Worm (Caenorhabditis elegans) whole organism, mixed stage, embryonic: Measurements from ENCODE around the gene dpf-4.
A peak's percentile ranks its signal among the peaks of the same experiment; 100 is the strongest.

Experiments
- M03D4.4 ChIP-seq: sonication (generic microtip); optimal IDR thresholded peaks from 2 replicates; lab custom pipeline; 2017; ENCODE audit warnings: mild to moderate bottlenecking, missing genetic modification characterization, missing compliant biosample characterization
- bed-3 ChIP-seq: fragments of 200-800 bp; sonication (Bioruptor generic); optimal IDR thresholded peaks from 3 replicates; lab custom pipeline; 2018; ENCODE audit warnings: mild to moderate bottlenecking, missing genetic modification characterization, moderate library complexity, missing compliant biosample characterization
- blmp-1 ChIP-seq: fragments of 150-350 bp; optimal IDR thresholded peaks from 2 replicates; lab custom pipeline; 2014; ENCODE audit warnings: missing biosample characterization, missing genetic modification characterization
- ceh-39 ChIP-seq: fragments of 150-350 bp; optimal IDR thresholded peaks from 2 replicates; lab custom pipeline; 2014; ENCODE audit warnings: missing biosample characterization, missing genetic modification characterization
- ceh-43 ChIP-seq: fragments of 200-800 bp; sonication (Bioruptor generic); optimal IDR thresholded peaks from 2 replicates; lab custom pipeline; 2018; ENCODE audit warnings: mild to moderate bottlenecking, missing genetic modification characterization, moderate library complexity, missing compliant biosample characterization
- ceh-83 ChIP-seq: fragments of 200-800 bp; sonication (Bioruptor generic); optimal IDR thresholded peaks from 2 replicates; lab custom pipeline; 2018; ENCODE audit warnings: mild to moderate bottlenecking, missing genetic modification characterization, missing compliant biosample characterization
- ces-1 ChIP-seq: fragments of 150-350 bp; optimal IDR thresholded peaks from 2 replicates; lab custom pipeline; 2014; ENCODE audit warnings: missing biosample characterization, missing genetic modification reagents, missing genetic modification characterization
- cnd-1 ChIP-seq: fragments of 200-800 bp; sonication (Bioruptor generic); optimal IDR thresholded peaks from 2 replicates; lab custom pipeline; 2018; ENCODE audit warnings: mild to moderate bottlenecking, missing genetic modification characterization, missing compliant biosample characterization
- drap-1 ChIP-seq: fragments of 200-800 bp; sonication (Bioruptor generic); optimal IDR thresholded peaks from 3 replicates; lab custom pipeline; 2018; ENCODE audit warnings: mild to moderate bottlenecking, missing genetic modification characterization, missing compliant biosample characterization
- elt-1 ChIP-seq: sonication (generic microtip); optimal IDR thresholded peaks from 2 replicates; lab custom pipeline; 2017; ENCODE audit warnings: missing genetic modification characterization, mild to moderate bottlenecking, missing compliant biosample characterization, antibody characterized with exemption, moderate library complexity, borderline replicate concordance; ENCODE audit not compliant: insufficient read depth
- elt-3 ChIP-seq: fragments of 150-350 bp; optimal IDR thresholded peaks from 2 replicates; lab custom pipeline; 2014; ENCODE audit warnings: missing biosample characterization, missing genetic modification characterization
- ham-2 ChIP-seq: fragments of 200-800 bp; sonication (Bioruptor generic); optimal IDR thresholded peaks from 2 replicates; lab custom pipeline; 2018; ENCODE audit warnings: mild to moderate bottlenecking, missing genetic modification characterization, missing compliant biosample characterization
- hlh-1 ChIP-seq: fragments of 150-350 bp; optimal IDR thresholded peaks from 2 replicates; lab custom pipeline; 2014; ENCODE audit warnings: missing biosample characterization, missing genetic modification reagents, missing genetic modification characterization
- lin-13 ChIP-seq: fragments of 150-350 bp; optimal IDR thresholded peaks from 2 replicates; lab custom pipeline; 2014; ENCODE audit warnings: missing biosample characterization, missing genetic modification characterization
- lin-32 ChIP-seq: fragments of 200-800 bp; sonication (Bioruptor generic); optimal IDR thresholded peaks from 2 replicates; lab custom pipeline; 2018; ENCODE audit warnings: mild to moderate bottlenecking, missing genetic modification characterization, missing compliant biosample characterization
- lsy-2 ChIP-seq: fragments of 150-350 bp; optimal IDR thresholded peaks from 2 replicates; lab custom pipeline; 2014; ENCODE audit warnings: missing biosample characterization, missing genetic modification characterization
- mab-5 ChIP-seq: fragments of 150-350 bp; optimal IDR thresholded peaks from 2 replicates; lab custom pipeline; 2014; ENCODE audit warnings: missing biosample characterization, missing genetic modification characterization
- mep-1 ChIP-seq: fragments of 150-350 bp; optimal IDR thresholded peaks from 2 replicates; lab custom pipeline; 2017; ENCODE audit warnings: missing biosample characterization, missing genetic modification reagents, missing genetic modification characterization, inconsistent platforms
- mls-2 ChIP-seq: sonication (generic microtip); optimal IDR thresholded peaks from 2 replicates; lab custom pipeline; 2016; ENCODE audit warnings: mild to moderate bottlenecking, missing genetic modification characterization, moderate library complexity, missing compliant biosample characterization
- nhr-12 ChIP-seq: fragments of 150-350 bp; optimal IDR thresholded peaks from 2 replicates; lab custom pipeline; 2014; ENCODE audit warnings: missing biosample characterization, missing genetic modification characterization
- nhr-2 ChIP-seq: fragments of 150-350 bp; optimal IDR thresholded peaks from 2 replicates; lab custom pipeline; 2014; ENCODE audit warnings: missing biosample characterization, missing genetic modification characterization
- nhr-237 ChIP-seq: fragments of 150-350 bp; optimal IDR thresholded peaks from 2 replicates; lab custom pipeline; 2014; ENCODE audit warnings: missing biosample characterization, missing genetic modification characterization
- nhr-76 ChIP-seq: sonication (generic microtip); optimal IDR thresholded peaks from 2 replicates; lab custom pipeline; 2017; ENCODE audit warnings: missing biosample characterization, missing genetic modification characterization
- pha-4 ChIP-seq: fragments of 150-350 bp; optimal IDR thresholded peaks from 2 replicates; lab custom pipeline; 2018; ENCODE audit warnings: missing biosample characterization, missing genetic modification reagents, missing genetic modification characterization
- sem-2 ChIP-seq: fragments of 200-800 bp; sonication (Bioruptor generic); optimal IDR thresholded peaks from 2 replicates; lab custom pipeline; 2018; ENCODE audit warnings: mild to moderate bottlenecking, missing genetic modification characterization, missing compliant biosample characterization
- sptf-1 ChIP-seq: sonication (generic microtip); optimal IDR thresholded peaks from 2 replicates; lab custom pipeline; 2017; ENCODE audit warnings: mild to moderate bottlenecking, missing genetic modification characterization, moderate library complexity, missing compliant biosample characterization
- tbx-8 ChIP-seq: fragments of 200-800 bp; sonication (Bioruptor generic); optimal IDR thresholded peaks from 2 replicates; lab custom pipeline; 2018; ENCODE audit warnings: mild to moderate bottlenecking, missing genetic modification characterization, moderate library complexity, missing compliant biosample characterization
- unc-120 ChIP-seq: sonication (generic microtip); optimal IDR thresholded peaks from 2 replicates; lab custom pipeline; 2017; ENCODE audit warnings: missing genetic modification characterization, missing compliant biosample characterization; ENCODE audit not compliant: poor library complexity, severe bottlenecking
- unc-39 ChIP-seq: fragments of 150-350 bp; optimal IDR thresholded peaks from 2 replicates; lab custom pipeline; 2014; ENCODE audit warnings: missing biosample characterization, missing genetic modification characterization
- unc-62 ChIP-seq: fragments of 150-350 bp; optimal IDR thresholded peaks from 2 replicates; lab custom pipeline; 2014; ENCODE audit warnings: missing biosample characterization, missing genetic modification reagents, missing genetic modification characterization
- zip-8 ChIP-seq: fragments of 150-350 bp; optimal IDR thresholded peaks from 2 replicates; lab custom pipeline; 2014; ENCODE audit warnings: missing biosample characterization, missing genetic modification characterization
- ztf-11 ChIP-seq: fragments of 150-350 bp; optimal IDR thresholded peaks from 2 replicates; lab custom pipeline; 2014; ENCODE audit warnings: missing biosample characterization, missing genetic modification characterization

dpf-4 gene

ce11 chrIII:5863774-5864173, 4.7 kb downstream of the dpf-4 start, which contains the start of gene dnpp-1:
Gene dnpp-1 (minus strand): TSS chrIII:5863803.
- no peak for TF ChIP-seq sem-2 (GFP tag; lab: Kevin White, UChicago)
- TF ChIP-seq hlh-1 (tag; lab: Kevin White, UChicago) = no peak
- no peak for TF ChIP-seq lin-13 (tag; lab: Kevin White, UChicago)
- TF ChIP-seq lin-32 = no peak
- TF ChIP-seq ceh-39 (tag; lab: Kevin White, UChicago) = no peak
- no peak for TF ChIP-seq zip-8
- no peak for TF ChIP-seq pha-4 (tag; lab: Kevin White, UChicago)
- TF ChIP-seq nhr-2 (tag; lab: Kevin White, UChicago) = no peak
- no peak for TF ChIP-seq nhr-76 (tag; lab: Kevin White, UChicago)
- no peak for TF ChIP-seq lsy-2 (tag; lab: Kevin White, UChicago)
- no peak for TF ChIP-seq blmp-1 (tag; lab: Kevin White, UChicago)
- no peak for TF ChIP-seq mep-1 (tag; lab: Kevin White, UChicago)
- no peak for TF ChIP-seq nhr-237 (tag; lab: Kevin White, UChicago)
- no peak for TF ChIP-seq ztf-11 (tag; lab: Kevin White, UChicago)
- no peak for TF ChIP-seq elt-1
- TF ChIP-seq sptf-1 = no peak

DNA sequence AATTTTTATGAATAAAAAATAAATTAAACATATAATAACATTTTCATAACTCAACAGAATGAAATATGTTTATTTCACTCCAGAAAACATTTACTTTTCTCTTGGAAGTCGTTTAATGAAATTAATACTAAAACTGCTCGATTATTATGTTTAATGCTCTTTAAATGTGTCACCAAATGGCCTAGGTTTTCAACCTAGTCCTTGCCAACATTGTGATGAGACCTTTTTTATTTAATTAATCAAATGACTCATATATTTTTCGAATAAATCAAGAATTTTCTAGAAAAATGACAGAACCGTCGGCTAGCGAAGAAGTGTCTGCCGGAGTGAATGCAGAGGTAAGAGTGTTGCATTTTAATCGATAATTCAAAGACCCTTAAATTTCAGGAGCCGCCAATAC, 5.2 kb downstream of the dpf-4 start, which contains the start of gene rabn-5:
TSS of gene rabn-5 (plus strand) at position 284 of the 400 bp plus-strand sequence.
- TF ChIP-seq nhr-76 (tag; lab: Kevin White, UChicago) (no peak), elt-1 (no peak), ztf-11 (tag; lab: Kevin White, UChicago) (no peak), M03D4.4 (no peak), ces-1 (GFP tag; lab: Kevin White, UChicago) (peak; percentile 80), drap-1 (GFP tag; lab: Kevin White, UChicago) (no peak)

DNA sequence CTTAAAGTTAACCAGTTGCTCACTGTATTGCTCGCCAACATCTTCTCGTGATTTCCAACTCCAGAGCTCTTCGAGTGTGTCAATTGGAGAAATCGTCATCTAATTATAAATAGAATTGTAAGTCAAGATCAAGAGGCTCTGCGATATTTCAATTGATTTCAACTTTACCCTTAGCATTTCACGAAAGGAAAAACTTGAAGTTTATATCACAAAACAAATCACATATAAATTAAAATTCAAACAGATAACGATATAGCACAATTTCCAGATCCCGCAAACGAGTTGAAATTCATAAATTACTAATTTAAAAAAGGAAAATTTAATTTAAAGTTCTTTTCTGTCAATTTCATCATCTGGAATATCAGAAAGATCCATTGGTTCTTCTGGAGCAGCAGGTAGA, 9.3 kb downstream of the dpf-4 start, which contains the start of gene eng-1:
TSS of gene eng-1 (minus strand) at position 101 of the 400 bp plus-strand sequence.
- TF ChIP-seq lin-32 (no peak), sptf-1 (no peak), unc-39 (tag; lab: Kevin White, UChicago) (no peak), ceh-39 (tag; lab: Kevin White, UChicago) (no peak), lin-13 (tag; lab: Kevin White, UChicago) (no peak), sem-2 (GFP tag; lab: Kevin White, UChicago) (no peak), nhr-76 (tag; lab: Kevin White, UChicago) (no peak), mep-1 (tag; lab: Kevin White, UChicago) (no peak), mls-2 (tag; lab: Kevin White, UChicago) (no peak), tbx-8 (GFP tag; lab: Kevin White, UChicago) (no peak), nhr-2 (tag; lab: Kevin White, UChicago) (no peak), nhr-237 (tag; lab: Kevin White, UChicago) (no peak), elt-3 (no peak), zip-8 (no peak), hlh-1 (tag; lab: Kevin White, UChicago) (no peak)

- TF ChIP-seq nhr-76 (tag; lab: Kevin White, UChicago) (no peak), elt-3 (no peak), lsy-2 (tag; lab: Kevin White, UChicago) (no peak), bed-3 (GFP tag; lab: Kevin White, UChicago) (no peak), ceh-43 (GFP tag; lab: Kevin White, UChicago) (no peak), ham-2 (no peak), cnd-1 (tag; lab: Kevin White, UChicago) (no peak), pha-4 (tag; lab: Kevin White, UChicago) (no peak), ces-1 (GFP tag; lab: Kevin White, UChicago) (no peak), blmp-1 (tag; lab: Kevin White, UChicago) (no peak), nhr-12 (tag; lab: Kevin White, UChicago) (no peak), drap-1 (GFP tag; lab: Kevin White, UChicago) (no peak), mep-1 (tag; lab: Kevin White, UChicago) (no peak), ceh-83 (GFP tag; lab: Kevin White, UChicago) (no peak), elt-1 (no peak), tbx-8 (GFP tag; lab: Kevin White, UChicago) (no peak), unc-120 (tag; lab: Kevin White, UChicago) (no peak), mab-5 (tag; lab: Kevin White, UChicago) (no peak), nhr-237 (tag; lab: Kevin White, UChicago) (no peak), unc-62 (GFP tag; lab: Kevin White, UChicago) (no peak)
Observed at ce11 chrIII:5869429-5869828, 10.3 kb downstream of the dpf-4 start, which contains the start of gene F01F1.15. Gene F01F1.15 (minus strand): TSS chrIII:5869529.
